Fruit fly (Drosophila melanogaster) whole organism, embryonic: ENCODE measurements around the gene CG14367.

Experiments used
- CG12769 ChIP-seq: fragments of 200-800 bp; sonication (Bioruptor generic); optimal IDR thresholded peaks from 2 replicates; lab custom pipeline; 2019; ENCODE audit warnings: missing biosample characterization, mild to moderate bottlenecking, missing genetic modification characterization, moderate library complexity
- CG14667 ChIP-seq: fragments of 200-800 bp; sonication (Bioruptor generic); IDR thresholded peaks from 2 replicates; pipeline ENCODE4 v1.3.6; 2022; ENCODE audit warnings: missing biosample characterization, missing genetic modification characterization
- CG14965 ChIP-seq: fragments of 200-800 bp; sonication (Bioruptor generic); optimal IDR thresholded peaks from 2 replicates; lab custom pipeline; 2016; ENCODE audit warnings: missing biosample characterization, missing genetic modification characterization, borderline replicate concordance
- CG15073 ChIP-seq: fragments of 200-800 bp; sonication (Bioruptor generic); optimal IDR thresholded peaks from 2 replicates; lab custom pipeline; 2016; ENCODE audit warnings: missing biosample characterization, missing genetic modification characterization
- CG30431 ChIP-seq: fragments of 200-800 bp; sonication (Bioruptor generic); optimal IDR thresholded peaks from 2 replicates; lab custom pipeline; 2017; ENCODE audit warnings: missing biosample characterization, missing genetic modification characterization
- CG31441 ChIP-seq: fragments of 200-800 bp; sonication (Bioruptor generic); IDR thresholded peaks from 2 replicates; pipeline ENCODE4 v1.3.6; 2022; ENCODE audit warnings: missing biosample characterization, missing genetic modification characterization
- CG33557 ChIP-seq: fragments of 200-800 bp; sonication (Bioruptor generic); optimal IDR thresholded peaks from 2 replicates; lab custom pipeline; 2019; ENCODE audit warnings: missing biosample characterization, mild to moderate bottlenecking, missing genetic modification characterization, moderate library complexity
- CG34224 ChIP-seq: fragments of 200-800 bp; sonication (Bioruptor generic); IDR thresholded peaks from 3 replicates; pipeline ENCODE4 v1.3.6; 2022; ENCODE audit warnings: missing biosample characterization, missing genetic modification characterization; ENCODE audit not compliant: partially characterized antibody
- CG42726 ChIP-seq: fragments of 200-800 bp; sonication (Bioruptor generic); IDR thresholded peaks from 2 replicates; pipeline ENCODE4 v1.3.6; 2022; ENCODE audit warnings: missing biosample characterization, missing genetic modification characterization; ENCODE audit not compliant: partially characterized antibody
- CG4424 ChIP-seq: fragments of 200-800 bp; sonication (Bioruptor generic); optimal IDR thresholded peaks from 3 replicates; lab custom pipeline; 2016; ENCODE audit warnings: missing biosample characterization, missing genetic modification characterization
- CG5953 ChIP-seq: fragments of 200-800 bp; sonication (Bioruptor generic); IDR thresholded peaks from 2 replicates; pipeline ENCODE4 v1.3.6; 2022; ENCODE audit warnings: missing biosample characterization, missing genetic modification characterization
- CG6254 ChIP-seq: fragments of 200-800 bp; sonication (Bioruptor generic); optimal IDR thresholded peaks from 3 replicates; lab custom pipeline; 2017; ENCODE audit warnings: mild to moderate bottlenecking, missing biosample characterization, missing genetic modification reagents, missing genetic modification characterization
- CG6689 ChIP-seq: fragments of 200-800 bp; sonication (Bioruptor generic); IDR thresholded peaks from 2 replicates; pipeline ENCODE4 v1.3.6; 2022; ENCODE audit warnings: missing biosample characterization, missing genetic modification characterization
- CG6765 ChIP-seq: fragments of 200-800 bp; sonication (Bioruptor generic); optimal IDR thresholded peaks from 3 replicates; lab custom pipeline; 2017; ENCODE audit warnings: missing biosample characterization, mild to moderate bottlenecking, missing genetic modification characterization
- CG7987 ChIP-seq: fragments of 200-800 bp; sonication (Bioruptor generic); optimal IDR thresholded peaks from 2 replicates; lab custom pipeline; 2018; ENCODE audit warnings: missing biosample characterization, mild to moderate bottlenecking, missing genetic modification characterization, moderate library complexity
- Chrac-16 ChIP-seq: fragments of 200-800 bp; sonication (Bioruptor generic); optimal IDR thresholded peaks from 3 replicates; lab custom pipeline; 2016; ENCODE audit warnings: missing biosample characterization, missing genetic modification characterization
- Dek ChIP-seq: fragments of 200-800 bp; sonication (Bioruptor generic); optimal IDR thresholded peaks from 3 replicates; lab custom pipeline; 2019; ENCODE audit warnings: missing biosample characterization, mild to moderate bottlenecking, missing genetic modification characterization, moderate library complexity
- Dip3 ChIP-seq: fragments of 200-800 bp; sonication (Bioruptor generic); optimal IDR thresholded peaks from 3 replicates; lab custom pipeline; 2016; ENCODE audit warnings: missing biosample characterization, missing genetic modification characterization
- E2f1 ChIP-seq: fragments of 200-800 bp; sonication (Bioruptor generic); IDR thresholded peaks from 2 replicates; pipeline ENCODE4 v1.3.6; 2022; ENCODE audit warnings: missing biosample characterization, missing genetic modification characterization
- Ets97D ChIP-seq: fragments of 200-800 bp; sonication (Bioruptor generic); optimal IDR thresholded peaks from 3 replicates; lab custom pipeline; 2016; ENCODE audit warnings: missing biosample characterization, missing genetic modification characterization
- HLH54F ChIP-seq: fragments of 200-800 bp; sonication (Bioruptor generic); optimal IDR thresholded peaks from 3 replicates; lab custom pipeline; 2016; ENCODE audit warnings: missing biosample characterization, missing genetic modification characterization
- Hey ChIP-seq: fragments of 200-800 bp; sonication (Bioruptor generic); optimal IDR thresholded peaks from 3 replicates; lab custom pipeline; 2018; ENCODE audit warnings: missing biosample characterization, mild to moderate bottlenecking, missing genetic modification characterization
- Mes4 ChIP-seq: fragments of 200-800 bp; sonication (Bioruptor generic); optimal IDR thresholded peaks from 2 replicates; lab custom pipeline; 2016; ENCODE audit warnings: missing biosample characterization, missing genetic modification characterization
- NFAT ChIP-seq: fragments of 200-800 bp; sonication (Bioruptor generic); IDR thresholded peaks from 2 replicates; pipeline ENCODE4 v1.3.6; 2022; ENCODE audit warnings: missing biosample characterization, missing genetic modification characterization
- Ravus ChIP-seq: fragments of 200-800 bp; sonication (Bioruptor generic); IDR thresholded peaks from 2 replicates; pipeline ENCODE4 v1.3.6; 2022; ENCODE audit warnings: missing biosample characterization, missing genetic modification characterization
- Scr ChIP-seq: fragments of 200-800 bp; sonication (Bioruptor generic); IDR thresholded peaks from 2 replicates; pipeline ENCODE4 v1.3.6; 2022; ENCODE audit warnings: missing biosample characterization, missing genetic modification characterization; ENCODE audit not compliant: partially characterized antibody
- Sin3A ChIP-seq: fragments of >200 bp; optimal IDR thresholded peaks from 2 replicates; lab custom pipeline; 2018
- Sry-β ChIP-seq: fragments of 200-800 bp; sonication (Bioruptor generic); optimal IDR thresholded peaks from 2 replicates; lab custom pipeline; 2018; ENCODE audit warnings: missing biosample characterization, mild to moderate bottlenecking, missing genetic modification characterization, moderate library complexity
- Sry-δ ChIP-seq: fragments of 200-800 bp; sonication (Bioruptor generic); optimal IDR thresholded peaks from 2 replicates; lab custom pipeline; 2016; ENCODE audit warnings: missing biosample characterization, missing genetic modification characterization
- ap ChIP-seq: fragments of 200-800 bp; sonication (Bioruptor generic); IDR thresholded peaks from 2 replicates; pipeline ENCODE4 v1.3.6; 2022; ENCODE audit warnings: missing biosample characterization, missing genetic modification characterization
- ase ChIP-seq: fragments of 200-800 bp; sonication (Bioruptor generic); IDR thresholded peaks from 3 replicates; pipeline ENCODE4 v1.3.6; 2022; ENCODE audit warnings: missing biosample characterization, missing genetic modification characterization
- bigmax ChIP-seq: fragments of 200-800 bp; sonication (Bioruptor generic); optimal IDR thresholded peaks from 2 replicates; lab custom pipeline; 2018; ENCODE audit warnings: missing biosample characterization, mild to moderate bottlenecking, missing genetic modification characterization
- bowl ChIP-seq: fragments of 200-800 bp; sonication (Bioruptor generic); IDR thresholded peaks from 2 replicates; pipeline ENCODE4 v1.3.6; 2022; ENCODE audit warnings: missing biosample characterization, missing genetic modification characterization
- btn ChIP-seq: fragments of 200-800 bp; sonication (Bioruptor generic); optimal IDR thresholded peaks from 2 replicates; lab custom pipeline; 2016; ENCODE audit warnings: missing biosample characterization, missing genetic modification characterization
- caup ChIP-seq: fragments of 200-800 bp; sonication (Bioruptor generic); optimal IDR thresholded peaks from 3 replicates; lab custom pipeline; 2017; ENCODE audit warnings: missing biosample characterization, mild to moderate bottlenecking, missing genetic modification characterization, moderate library complexity; ENCODE audit not compliant: severe bottlenecking
- corto ChIP-seq: fragments of 200-800 bp; sonication (Bioruptor generic); optimal IDR thresholded peaks from 2 replicates; lab custom pipeline; 2016; ENCODE audit warnings: missing biosample characterization, mild to moderate bottlenecking, missing genetic modification characterization, moderate library complexity
- da ChIP-seq: fragments of 200-800 bp; sonication (Bioruptor generic); optimal IDR thresholded peaks from 2 replicates; lab custom pipeline; 2016; ENCODE audit warnings: missing biosample characterization, missing genetic modification characterization
- fd64A ChIP-seq: fragments of 200-800 bp; sonication (Bioruptor generic); optimal IDR thresholded peaks from 3 replicates; lab custom pipeline; 2018; ENCODE audit warnings: missing biosample characterization, mild to moderate bottlenecking, missing genetic modification characterization
- ham ChIP-seq: fragments of 200-800 bp; sonication (Bioruptor generic); IDR thresholded peaks from 2 replicates; pipeline ENCODE4 v1.3.6; 2022; ENCODE audit warnings: missing biosample characterization, missing genetic modification characterization
- maf-S ChIP-seq: fragments of 200-800 bp; sonication (Bioruptor generic); optimal IDR thresholded peaks from 2 replicates; lab custom pipeline; 2016; ENCODE audit warnings: missing biosample characterization, missing genetic modification characterization
- nmo ChIP-seq: fragments of 200-800 bp; sonication (Bioruptor generic); optimal IDR thresholded peaks from 2 replicates; lab custom pipeline; 2018; ENCODE audit warnings: missing biosample characterization, mild to moderate bottlenecking, missing genetic modification characterization, moderate library complexity
- org-1 ChIP-seq: fragments of 200-800 bp; sonication (Bioruptor generic); optimal IDR thresholded peaks from 2 replicates; lab custom pipeline; 2017; ENCODE audit warnings: missing biosample characterization, missing genetic modification characterization
- sd ChIP-seq: fragments of 200-800 bp; sonication (Bioruptor generic); optimal IDR thresholded peaks from 3 replicates; lab custom pipeline; 2018; ENCODE audit warnings: missing biosample characterization, mild to moderate bottlenecking, missing genetic modification characterization, moderate library complexity
- seq ChIP-seq: fragments of 200-800 bp; sonication (Bioruptor generic); IDR thresholded peaks from 2 replicates; pipeline ENCODE4 v1.3.6; 2022; ENCODE audit warnings: missing biosample characterization, missing genetic modification characterization
- sisA ChIP-seq: fragments of 200-800 bp; sonication (Bioruptor generic); IDR thresholded peaks from 2 replicates; pipeline ENCODE4 v1.3.6; 2022; ENCODE audit warnings: missing biosample characterization, missing genetic modification characterization
- slbo ChIP-seq: fragments of 200-800 bp; sonication (Bioruptor generic); IDR thresholded peaks from 2 replicates; pipeline ENCODE4 v1.3.6; 2022; ENCODE audit warnings: missing biosample characterization, missing genetic modification characterization
- slp2 ChIP-seq: fragments of 200-800 bp; sonication (Bioruptor generic); optimal IDR thresholded peaks from 2 replicates; lab custom pipeline; 2016; ENCODE audit warnings: missing biosample characterization, missing genetic modification characterization
- sob ChIP-seq: fragments of 200-800 bp; sonication (Bioruptor generic); IDR thresholded peaks from 2 replicates; pipeline ENCODE4 v1.3.6; 2022; ENCODE audit warnings: missing biosample characterization, missing genetic modification characterization
- stc ChIP-seq: fragments of 200-800 bp; sonication (Bioruptor generic); IDR thresholded peaks from 2 replicates; pipeline ENCODE4 v1.3.6; 2022; ENCODE audit warnings: missing biosample characterization, missing genetic modification characterization
- twi ChIP-seq: fragments of 200-800 bp; optimal IDR thresholded peaks from 2 replicates; lab custom pipeline; 2019; ENCODE audit warnings: missing biosample characterization, mild to moderate bottlenecking, missing genetic modification characterization, moderate library complexity
- zfh2 ChIP-seq: fragments of 200-800 bp; sonication (Bioruptor generic); optimal IDR thresholded peaks from 2 replicates; lab custom pipeline; 2016; ENCODE audit warnings: missing biosample characterization, missing genetic modification characterization

Gene CG14367

dm6 chr3R:13646729-13647633 lies 46.9 kb upstream of the CG14367 start, which contains the start of gene rin (continued):
- TF ChIP-seq ase (GFP tag; lab: Robert Waterston, UW) = no peak
- no peak for TF ChIP-seq seq (GFP tag; lab: Robert Waterston, UW)
- no peak for TF ChIP-seq corto (GFP tag; lab: Kevin White, UChicago)
- no peak for TF ChIP-seq maf-S
- TF ChIP-seq fd64A (GFP tag; lab: Kevin White, UChicago) = no peak
- no peak for TF ChIP-seq sob (GFP tag; lab: Robert Waterston, UW)
- TF ChIP-seq caup (GFP tag; lab: Kevin White, UChicago) = no peak
- TF ChIP-seq slbo (GFP tag; lab: Robert Waterston, UW) = peak; percentile 27; the same call in 1 of the 2 replicates
- no peak for TF ChIP-seq Hey (tag; lab: Kevin White, UChicago)
- TF ChIP-seq CG7987 (GFP tag; lab: Kevin White, UChicago) = no peak
- TF ChIP-seq Ravus (GFP tag; lab: Robert Waterston, UW) = no peak
- no peak for TF ChIP-seq org-1
- TF ChIP-seq Scr = no peak
- TF ChIP-seq CG34224 = no peak
- TF ChIP-seq Sry-β = no peak
- no peak for TF ChIP-seq CG42726 (GFP tag; lab: Robert Waterston, UW)
- TF ChIP-seq da (GFP tag; lab: Kevin White, UChicago) = no peak
- TF ChIP-seq Ets97D = peak; percentile 29
- TF ChIP-seq Mes4 = no peak
- TF ChIP-seq btn (GFP tag; lab: Kevin White, UChicago) = no peak
- no peak for TF ChIP-seq CG4424 (GFP tag; lab: Kevin White, UChicago)
- no peak for TF ChIP-seq Sry-δ
- TF ChIP-seq CG12769 (tag; lab: Kevin White, UChicago) = no peak
- no peak for TF ChIP-seq E2f1 (GFP tag; lab: Robert Waterston, UW)
- TF ChIP-seq NFAT (GFP tag; lab: Robert Waterston, UW) = no peak
- no peak for TF ChIP-seq CG31441 (GFP tag; lab: Robert Waterston, UW)
- TF ChIP-seq HLH54F = no peak
- peak; percentile 5 for TF ChIP-seq slp2 (GFP tag; lab: Kevin White, UChicago)
- no peak for TF ChIP-seq CG15073 (GFP tag; lab: Kevin White, UChicago)
- TF ChIP-seq Chrac-16 (GFP tag; lab: Kevin White, UChicago) = no peak
- TF ChIP-seq stc (GFP tag; lab: Robert Waterston, UW) = no peak
- TF ChIP-seq CG14667 (GFP tag; lab: Robert Waterston, UW) = no peak
- no peak for TF ChIP-seq twi (tag; lab: Kevin White, UChicago)
- TF ChIP-seq CG5953 (GFP tag; lab: Robert Waterston, UW) = no peak
- TF ChIP-seq sd (tag; lab: Kevin White, UChicago) = no peak
- TF ChIP-seq bigmax (GFP tag; lab: Kevin White, UChicago) = peak; percentile 45
- no peak for TF ChIP-seq sisA (GFP tag; lab: Robert Waterston, UW)
- TF ChIP-seq ham (GFP tag; lab: Robert Waterston, UW) = no peak
- no peak for TF ChIP-seq zfh2 (GFP tag; lab: Kevin White, UChicago)
- no peak for TF ChIP-seq Sin3A (lab: Kevin White, UChicago)
- no peak for TF ChIP-seq bowl (GFP tag; lab: Robert Waterston, UW)
- no peak for TF ChIP-seq CG6765 (GFP tag; lab: Kevin White, UChicago)
- no peak for TF ChIP-seq CG33557 (GFP tag; lab: Kevin White, UChicago)
- TF ChIP-seq Dip3 (GFP tag; lab: Kevin White, UChicago) = no peak
- TF ChIP-seq CG6689 (GFP tag; lab: Robert Waterston, UW) = peak; percentile 84
- no peak for TF ChIP-seq CG6254 (GFP tag; lab: Kevin White, UChicago)
- TF ChIP-seq ap (GFP tag; lab: Robert Waterston, UW) = no peak
- TF ChIP-seq CG30431 = no peak
- TF ChIP-seq Dek = no peak
- TF ChIP-seq CG14965 (GFP tag; lab: Kevin White, UChicago) = no peak
- TF ChIP-seq nmo (GFP tag; lab: Kevin White, UChicago) = no peak
